Fruit fly (Drosophila melanogaster) whole organism, pupa: ENCODE measurements around the gene crm.

Experiments used
- EcR ChIP-seq: fragments of 200-800 bp; sonication (Bioruptor generic); optimal IDR thresholded peaks from 3 replicates; lab custom pipeline; 2019; ENCODE audit warnings: missing biosample characterization, missing genetic modification characterization, mild to moderate bottlenecking, moderate library complexity, missing genetic modification reagents
- Pif1B ChIP-seq: fragments of 200-800 bp; sonication (Bioruptor generic); optimal IDR thresholded peaks from 3 replicates; lab custom pipeline; 2016; ENCODE audit warnings: missing biosample characterization, missing genetic modification characterization
- rn ChIP-seq: fragments of 200-800 bp; sonication (Bioruptor generic); IDR thresholded peaks from 2 replicates; pipeline ENCODE4 v1.3.6; 2022; ENCODE audit warnings: missing biosample characterization, missing genetic modification characterization

dm6 chrX:2749693-2750092 lies 11.1 kb upstream of the crm start:
- TF ChIP-seq rn, result no peak
- TF ChIP-seq EcR (GFP tag; lab: Kevin White, UChicago), result no peak
- TF ChIP-seq Pif1B, result no peak
